Fruit fly (Drosophila melanogaster) whole organism, pupa: ENCODE measurements around the gene ais.

Experiments used
- CG8301 ChIP-seq: fragments of 200-800 bp; sonication (Bioruptor generic); optimal IDR thresholded peaks from 2 replicates; lab custom pipeline; 2018; ENCODE audit warnings: missing biosample characterization, mild to moderate bottlenecking, missing genetic modification characterization
- Pif1A ChIP-seq: fragments of 200-800 bp; sonication (Bioruptor generic); optimal IDR thresholded peaks from 3 replicates; lab custom pipeline; 2016; ENCODE audit warnings: missing biosample characterization, missing genetic modification characterization

- TF ChIP-seq CG8301 (tag; lab: Kevin White, UChicago): no peak
- TF ChIP-seq Pif1A (GFP tag; lab: Kevin White, UChicago): no peak
Measured at dm6 chr3L:17754285-17754684, 50.2 kb downstream of the ais start.
